Worm (Caenorhabditis elegans): Measurements from ENCODE around the gene R10H10.3.

DNA sequence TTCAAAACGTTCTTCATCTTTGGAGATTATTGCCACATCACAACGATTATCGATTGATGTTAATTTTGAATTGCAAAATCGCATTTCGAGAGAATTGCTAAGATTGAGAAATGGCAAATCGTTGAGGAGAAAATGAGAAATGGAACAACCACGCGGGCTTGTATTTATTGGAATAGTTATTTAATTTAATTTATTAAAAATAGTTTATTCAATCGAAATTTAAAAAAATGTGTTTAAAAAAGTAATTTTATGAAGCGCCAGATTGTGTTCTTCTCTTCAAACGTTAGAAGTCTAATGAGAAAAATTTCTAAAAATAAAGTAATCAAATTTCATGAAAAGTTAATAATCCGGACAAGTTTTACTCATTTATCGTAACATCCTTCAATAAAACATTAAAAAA lies 3.5 kb downstream of the R10H10.3 start, which contains the start of gene spe-26:
- TF ChIP-seq ceh-9 (tag; optimal IDR thresholded peaks at IDR 0.05) (no peak), pros-1 (tag; optimal IDR thresholded peaks at IDR 0.05) (no peak), gmeb-2 (tag; optimal IDR thresholded peaks at IDR 0.05) (no peak), pax-1 (tag; optimal IDR thresholded peaks at IDR 0.05) (no peak), ceh-18 (tag; optimal IDR thresholded peaks at IDR 0.05) (no peak), eyg-1 (tag; optimal IDR thresholded peaks at IDR 0.05) (no peak), F13H6.1 (tag; optimal IDR thresholded peaks at IDR 0.05) (no peak), pqm-1 (tag; optimal IDR thresholded peaks at IDR 0.05) (no peak)
